Fruit fly (Drosophila melanogaster) whole organism, pupa: ENCODE measurements around the gene Ac13E.

Experiments used
- CG10348 ChIP-seq: fragments of 200-800 bp; sonication (Bioruptor generic); IDR thresholded peaks from 2 replicates; pipeline ENCODE4 v1.3.6; 2022; ENCODE audit warnings: missing biosample characterization, missing genetic modification characterization
- CG12605 ChIP-seq: fragments of 200-800 bp; sonication (Bioruptor generic); IDR thresholded peaks from 2 replicates; pipeline ENCODE4 v1.3.6; 2022; ENCODE audit warnings: missing biosample characterization, missing genetic modification characterization
- CG13204 ChIP-seq: fragments of 200-800 bp; sonication (Bioruptor generic); optimal IDR thresholded peaks from 2 replicates; lab custom pipeline; 2018; ENCODE audit warnings: missing biosample characterization, mild to moderate bottlenecking, missing genetic modification characterization, moderate library complexity
- CG14655 ChIP-seq: fragments of 200-800 bp; sonication (Bioruptor generic); optimal IDR thresholded peaks from 3 replicates; lab custom pipeline; 2017; ENCODE audit warnings: mild to moderate bottlenecking, missing biosample characterization, missing genetic modification reagents, missing genetic modification characterization
- CG15710 ChIP-seq: fragments of 200-800 bp; sonication (Bioruptor generic); optimal IDR thresholded peaks from 2 replicates; lab custom pipeline; 2018; ENCODE audit warnings: missing biosample characterization, mild to moderate bottlenecking, missing genetic modification characterization, moderate library complexity
- CG17806 ChIP-seq: fragments of 200-800 bp; sonication (Bioruptor generic); optimal IDR thresholded peaks from 2 replicates; lab custom pipeline; 2018; ENCODE audit warnings: missing biosample characterization, mild to moderate bottlenecking, missing genetic modification characterization, moderate library complexity
- CG32121 ChIP-seq: fragments of 200-800 bp; sonication (Bioruptor generic); IDR thresholded peaks from 2 replicates; pipeline ENCODE4 v1.3.6; 2022; ENCODE audit warnings: missing biosample characterization, missing genetic modification characterization
- CG34367 ChIP-seq: fragments of 200-800 bp; sonication (Bioruptor generic); optimal IDR thresholded peaks from 2 replicates; lab custom pipeline; 2018; ENCODE audit warnings: missing biosample characterization, mild to moderate bottlenecking, missing genetic modification characterization
- CG4496 ChIP-seq: fragments of 200-800 bp; sonication (Bioruptor generic); IDR thresholded peaks from 3 replicates; pipeline ENCODE4 v1.3.6; 2022; ENCODE audit warnings: missing biosample characterization, missing genetic modification characterization
- CG8159 ChIP-seq: fragments of 200-800 bp; sonication (Bioruptor generic); optimal IDR thresholded peaks from 3 replicates; lab custom pipeline; 2018; ENCODE audit warnings: missing biosample characterization, mild to moderate bottlenecking, missing genetic modification characterization, moderate library complexity
- CG8301 ChIP-seq: fragments of 200-800 bp; sonication (Bioruptor generic); optimal IDR thresholded peaks from 2 replicates; lab custom pipeline; 2018; ENCODE audit warnings: missing biosample characterization, mild to moderate bottlenecking, missing genetic modification characterization
- CG9948 ChIP-seq: fragments of 200-800 bp; sonication (Bioruptor generic); optimal IDR thresholded peaks from 2 replicates; lab custom pipeline; 2018; ENCODE audit warnings: missing biosample characterization, mild to moderate bottlenecking, missing genetic modification characterization, moderate library complexity
- D1 ChIP-seq: fragments of 200-800 bp; sonication (Bioruptor generic); optimal IDR thresholded peaks from 2 replicates; lab custom pipeline; 2018; ENCODE audit warnings: missing biosample characterization, mild to moderate bottlenecking, missing genetic modification characterization, moderate library complexity
- EcR ChIP-seq: fragments of 200-800 bp; sonication (Bioruptor generic); optimal IDR thresholded peaks from 3 replicates; lab custom pipeline; 2019; ENCODE audit warnings: missing biosample characterization, missing genetic modification characterization, mild to moderate bottlenecking, moderate library complexity, missing genetic modification reagents
- Ets98B ChIP-seq: fragments of 200-800 bp; sonication (Bioruptor generic); IDR thresholded peaks from 2 replicates; pipeline ENCODE4 v1.3.6; 2022; ENCODE audit warnings: missing biosample characterization, missing genetic modification characterization
- Pif1A ChIP-seq: fragments of 200-800 bp; sonication (Bioruptor generic); optimal IDR thresholded peaks from 3 replicates; lab custom pipeline; 2016; ENCODE audit warnings: missing biosample characterization, missing genetic modification characterization
- Pif1B ChIP-seq: fragments of 200-800 bp; sonication (Bioruptor generic); optimal IDR thresholded peaks from 3 replicates; lab custom pipeline; 2016; ENCODE audit warnings: missing biosample characterization, missing genetic modification characterization
- Snoo ChIP-seq: fragments of 200-800 bp; sonication (Bioruptor generic); optimal IDR thresholded peaks from 3 replicates; lab custom pipeline; 2017; ENCODE audit warnings: missing biosample characterization, mild to moderate bottlenecking, missing genetic modification characterization, inconsistent platforms
- fd96Ca ChIP-seq: fragments of 200-800 bp; sonication (Bioruptor generic); IDR thresholded peaks from 3 replicates; pipeline ENCODE4 v1.3.6; 2022; ENCODE audit warnings: missing biosample characterization, missing genetic modification characterization
- rn ChIP-seq: fragments of 200-800 bp; sonication (Bioruptor generic); IDR thresholded peaks from 2 replicates; pipeline ENCODE4 v1.3.6; 2022; ENCODE audit warnings: missing biosample characterization, missing genetic modification characterization

Ac13E gene

dm6 chrX:15497440-15498271 is 56.4 kb downstream of the Ac13E start:
- TF ChIP-seq CG13204 (GFP tag; lab: Kevin White, UChicago), result peak; percentile 41
- TF ChIP-seq CG17806 (tag; lab: Kevin White, UChicago), result no peak
- no peak for TF ChIP-seq Snoo (tag; lab: Kevin White, UChicago)
- TF ChIP-seq CG12605, result 0 out of 2 replicates have a peak, but pooled peaks have one; percentile 7
- TF ChIP-seq CG34367 (tag; lab: Kevin White, UChicago), result no peak

dm6 chrX:15496651-15497409 is 57.2 kb downstream of the Ac13E start:
- TF ChIP-seq EcR (no peak), CG14655 (GFP tag; lab: Kevin White, UChicago) (no peak), CG13204 (GFP tag; lab: Kevin White, UChicago) (no peak), CG15710 (tag; lab: Kevin White, UChicago) (no peak), CG8301 (tag; lab: Kevin White, UChicago) (no peak)

DNA sequence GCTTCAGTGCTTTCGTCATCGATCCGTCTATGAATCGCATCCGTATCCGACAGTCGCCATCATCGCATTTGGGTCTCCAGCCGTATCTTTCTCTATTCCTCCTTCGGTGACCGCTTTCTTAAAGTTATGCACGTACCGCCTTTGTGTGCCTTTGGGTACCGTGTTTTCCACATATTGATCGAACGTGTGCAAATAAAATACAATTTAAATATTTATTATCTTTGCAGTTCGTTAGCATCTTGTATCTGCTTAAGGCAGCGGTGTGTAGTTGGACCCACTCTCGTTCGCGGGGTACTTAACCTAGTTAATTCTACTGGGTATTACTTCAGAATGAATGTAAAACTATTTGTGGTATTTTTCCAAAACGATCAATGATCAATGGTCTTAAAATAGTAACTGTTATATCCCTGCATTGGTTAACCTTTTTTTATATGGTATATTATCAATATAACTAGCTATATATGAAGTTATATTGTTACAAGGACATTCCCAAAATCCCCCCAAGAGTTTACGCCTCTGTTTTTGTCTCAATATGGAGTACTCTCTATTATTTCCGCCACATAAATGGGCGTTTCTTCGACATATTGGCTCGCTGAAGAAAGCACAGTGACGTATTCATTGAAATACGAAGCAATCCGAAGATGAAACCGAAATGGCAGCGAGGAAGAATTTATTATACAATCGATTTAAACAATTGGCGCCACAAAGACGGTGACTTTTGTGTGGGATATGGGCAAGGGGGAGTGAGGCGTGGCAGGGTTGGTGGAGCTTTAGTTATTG is 58.3 kb downstream of the Ac13E start:
- TF ChIP-seq CG9948 (tag; lab: Kevin White, UChicago) (no peak), Ets98B (GFP tag; lab: Robert Waterston, UW) (no peak), Pif1B (no peak), CG13204 (GFP tag; lab: Kevin White, UChicago) (no peak), CG12605 (no peak), CG17806 (tag; lab: Kevin White, UChicago) (no peak), CG4496 (GFP tag; lab: Robert Waterston, UW) (no peak), rn (GFP tag; lab: Robert Waterston, UW) (no peak), CG15710 (tag; lab: Kevin White, UChicago) (no peak), EcR (no peak), D1 (tag; lab: Kevin White, UChicago) (no peak), fd96Ca (no peak)

dm6 chrX:15490519-15490918 is 63.6 kb downstream of the Ac13E start:
- TF ChIP-seq D1 (tag; lab: Kevin White, UChicago) (no peak), Snoo (tag; lab: Kevin White, UChicago) (no peak), CG13204 (GFP tag; lab: Kevin White, UChicago) (no peak), CG9948 (tag; lab: Kevin White, UChicago) (no peak)

- no peak for TF ChIP-seq Pif1A (GFP tag; lab: Kevin White, UChicago)
- TF ChIP-seq EcR, result no peak
- TF ChIP-seq rn (GFP tag; lab: Robert Waterston, UW), result no peak
- TF ChIP-seq CG14655 (GFP tag; lab: Kevin White, UChicago), result no peak
- TF ChIP-seq, all 21 proteins: peak for 0
These were observed 67.4 kb downstream of the Ac13E start, which contains the start of gene Gmap for dm6 chrX:15486682-15487081. Gene Gmap, plus strand, starts transcription at chrX:15486922.

DNA sequence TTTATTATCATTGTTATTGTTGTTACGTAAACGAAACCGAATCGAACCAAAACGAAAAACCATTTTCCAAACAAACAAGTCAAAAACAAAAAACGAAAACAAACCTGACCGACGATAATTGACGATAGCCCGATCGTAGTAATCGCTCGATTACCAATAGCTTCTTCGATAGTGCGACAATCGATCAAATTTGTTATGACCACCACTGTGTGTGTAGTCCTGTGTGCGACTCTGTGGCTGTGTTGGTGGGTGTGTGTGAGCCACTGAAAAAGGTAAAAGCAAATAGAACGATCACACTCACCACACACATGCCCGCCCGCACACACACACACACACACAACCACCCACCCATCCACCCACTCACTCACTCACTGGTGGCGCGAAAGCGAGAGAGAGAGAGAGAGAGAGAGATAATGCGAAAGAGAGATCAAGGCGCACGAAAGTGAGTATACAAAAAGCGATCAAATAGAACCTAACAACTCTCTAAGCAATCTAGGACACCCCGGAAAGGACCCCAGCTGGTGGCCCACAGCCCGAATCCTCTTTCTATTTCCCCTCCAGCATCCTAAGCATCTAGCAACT is 69.5 kb downstream of the Ac13E start:
- TF ChIP-seq CG12605 (no peak), Pif1B (no peak), CG4496 (GFP tag; lab: Robert Waterston, UW) (no peak), CG10348 (GFP tag; lab: Robert Waterston, UW) (no peak), CG9948 (tag; lab: Kevin White, UChicago) (no peak), CG8159 (no peak), fd96Ca (no peak), EcR (no peak), CG32121 (GFP tag; lab: Robert Waterston, UW) (no peak), CG15710 (tag; lab: Kevin White, UChicago) (no peak)
